Worm (Caenorhabditis elegans) whole organism, L1 larva: ENCODE results near the gene unc-105.

Experiments
- ceh-90 ChIP-seq: sonication (generic microtip); optimal IDR thresholded peaks from 2 replicates; lab custom pipeline; 2016; ENCODE audit warnings: missing genetic modification characterization, missing compliant biosample characterization
- ces-1 ChIP-seq: fragments of 150-350 bp; optimal IDR thresholded peaks from 2 replicates; lab custom pipeline; 2014; ENCODE audit warnings: missing biosample characterization, missing genetic modification reagents, missing genetic modification characterization
- fos-1 ChIP-seq: fragments of 150-350 bp; optimal IDR thresholded peaks from 2 replicates; lab custom pipeline; 2014; ENCODE audit warnings: missing biosample characterization, missing genetic modification characterization
- nhr-11 ChIP-seq: fragments of 150-350 bp; optimal IDR thresholded peaks from 2 replicates; lab custom pipeline; 2014; ENCODE audit warnings: missing biosample characterization, missing genetic modification characterization
- nhr-77 ChIP-seq: fragments of 150-350 bp; optimal IDR thresholded peaks from 2 replicates; lab custom pipeline; 2014; ENCODE audit warnings: missing biosample characterization, missing genetic modification characterization
- tbx-2 ChIP-seq: sonication (generic microtip); optimal IDR thresholded peaks from 2 replicates; lab custom pipeline; 2016; ENCODE audit warnings: missing genetic modification characterization, missing compliant biosample characterization
- ztf-4 ChIP-seq: fragments of 150-350 bp; optimal IDR thresholded peaks from 2 replicates; lab custom pipeline; 2014; ENCODE audit warnings: missing biosample characterization, missing genetic modification characterization

- TF ChIP-seq nhr-77 (tag; lab: Kevin White, UChicago) (no peak), fos-1 (tag; lab: Kevin White, UChicago) (no peak), ztf-4 (tag; lab: Kevin White, UChicago) (no peak), nhr-11 (no peak), ceh-90 (tag; lab: Kevin White, UChicago) (no peak), tbx-2 (tag; lab: Kevin White, UChicago) (no peak), ces-1 (GFP tag; lab: Kevin White, UChicago) (no peak)
Observed at ce11 chrII:8078041-8078440, 38.2 kb upstream of the unc-105 start, which contains the start of gene K02C4.5.
